Fruit fly (Drosophila melanogaster) whole organism, embryonic: ENCODE results near the gene CG13690.

Experiments used
- Asciz ChIP-seq: fragments of 200-800 bp; sonication (Bioruptor generic); optimal IDR thresholded peaks from 2 replicates; lab custom pipeline; 2017; ENCODE audit warnings: missing biosample characterization, mild to moderate bottlenecking, missing genetic modification characterization, missing genetic modification reagents
- CG10321 ChIP-seq: fragments of 200-800 bp; sonication (Bioruptor generic); IDR thresholded peaks from 2 replicates; pipeline ENCODE4 v1.3.6; 2022; ENCODE audit warnings: missing biosample characterization, missing genetic modification characterization
- CG11695 ChIP-seq: fragments of 200-800 bp; sonication (Bioruptor generic); IDR thresholded peaks from 3 replicates; pipeline ENCODE4 v1.3.6; 2022; ENCODE audit warnings: missing biosample characterization, missing genetic modification characterization
- CG12071 ChIP-seq: fragments of 200-800 bp; sonication (Bioruptor generic); optimal IDR thresholded peaks from 3 replicates; lab custom pipeline; 2018; ENCODE audit warnings: missing biosample characterization, mild to moderate bottlenecking, missing genetic modification characterization
- CG14050 ChIP-seq: fragments of 200-800 bp; sonication (Bioruptor generic); IDR thresholded peaks from 3 replicates; pipeline ENCODE4 v1.3.6; 2022; ENCODE audit warnings: missing biosample characterization, missing genetic modification characterization
- CG14667 ChIP-seq: fragments of 200-800 bp; sonication (Bioruptor generic); IDR thresholded peaks from 2 replicates; pipeline ENCODE4 v1.3.6; 2022; ENCODE audit warnings: missing biosample characterization, missing genetic modification characterization
- CG17359 ChIP-seq: fragments of 200-800 bp; sonication (Bioruptor generic); optimal IDR thresholded peaks from 3 replicates; lab custom pipeline; 2018; ENCODE audit warnings: missing biosample characterization, mild to moderate bottlenecking, missing genetic modification characterization, moderate library complexity
- CG18619 ChIP-seq: fragments of 200-800 bp; sonication (Bioruptor generic); optimal IDR thresholded peaks from 3 replicates; lab custom pipeline; 2017; ENCODE audit warnings: missing biosample characterization, mild to moderate bottlenecking, missing genetic modification characterization
- CG2120 ChIP-seq: fragments of 200-800 bp; sonication (Bioruptor generic); optimal IDR thresholded peaks from 3 replicates; lab custom pipeline; 2016; ENCODE audit warnings: missing biosample characterization, missing genetic modification characterization
- CG2202 ChIP-seq: fragments of 200-800 bp; sonication (Bioruptor generic); optimal IDR thresholded peaks from 2 replicates; lab custom pipeline; 2018; ENCODE audit warnings: missing biosample characterization, mild to moderate bottlenecking, missing genetic modification characterization
- CG30020 ChIP-seq: fragments of 200-800 bp; optimal IDR thresholded peaks from 2 replicates; lab custom pipeline; 2019; ENCODE audit warnings: missing biosample characterization, mild to moderate bottlenecking, missing genetic modification characterization, moderate library complexity
- CG31224 ChIP-seq: fragments of 200-800 bp; sonication (Bioruptor generic); IDR thresholded peaks from 2 replicates; pipeline ENCODE4 v1.3.6; 2022; ENCODE audit warnings: missing biosample characterization, missing genetic modification characterization
- CG3995 ChIP-seq: fragments of 200-800 bp; sonication (Bioruptor generic); optimal IDR thresholded peaks from 3 replicates; lab custom pipeline; 2016; ENCODE audit warnings: missing biosample characterization, missing genetic modification characterization
- CG6272 ChIP-seq: fragments of 200-800 bp; sonication (Bioruptor generic); IDR thresholded peaks from 2 replicates; pipeline ENCODE4 v1.3.6; 2022; ENCODE audit warnings: missing biosample characterization, missing genetic modification characterization
- CG6765 ChIP-seq: fragments of 200-800 bp; sonication (Bioruptor generic); optimal IDR thresholded peaks from 3 replicates; lab custom pipeline; 2017; ENCODE audit warnings: missing biosample characterization, mild to moderate bottlenecking, missing genetic modification characterization
- CG6813 ChIP-seq: fragments of 200-800 bp; sonication (Bioruptor generic); optimal IDR thresholded peaks from 2 replicates; lab custom pipeline; 2017; ENCODE audit warnings: missing biosample characterization, missing genetic modification characterization, mild to moderate bottlenecking, moderate library complexity, missing genetic modification reagents
- CG7928 ChIP-seq: fragments of 200-800 bp; sonication (Bioruptor generic); optimal IDR thresholded peaks from 2 replicates; lab custom pipeline; 2017; ENCODE audit warnings: missing biosample characterization, mild to moderate bottlenecking, missing genetic modification characterization
- D ChIP-seq, 2 experiments: fragments of 200-800 bp in 1 of 2; fragments of >200 bp in 1 of 2; sonication (Bioruptor generic) in 1 of 2; optimal IDR thresholded peaks; 2 replicates in 1 of 2; 3 replicates in 1 of 2; lab custom pipeline; 2017; ENCODE audit warnings: mild to moderate bottlenecking in 1 of 2, missing biosample characterization in 1 of 2, missing genetic modification characterization in 1 of 2, missing genetic modification reagents in 1 of 2
- Dip2 ChIP-seq: fragments of 200-800 bp; sonication (Bioruptor generic); IDR thresholded peaks from 2 replicates; pipeline ENCODE4 v1.3.6; 2022; ENCODE audit warnings: missing biosample characterization, missing genetic modification characterization
- E2f2 ChIP-seq: fragments of 200-800 bp; sonication (Bioruptor generic); IDR thresholded peaks from 2 replicates; pipeline ENCODE4 v1.3.6; 2022; ENCODE audit warnings: missing biosample characterization, missing genetic modification characterization
- Ets97D ChIP-seq: fragments of 200-800 bp; sonication (Bioruptor generic); optimal IDR thresholded peaks from 3 replicates; lab custom pipeline; 2016; ENCODE audit warnings: missing biosample characterization, missing genetic modification characterization
- HLHmδ ChIP-seq: fragments of 200-800 bp; sonication (Bioruptor generic); optimal IDR thresholded peaks from 2 replicates; lab custom pipeline; 2018; ENCODE audit warnings: missing biosample characterization, mild to moderate bottlenecking, missing genetic modification characterization, moderate library complexity
- Hand ChIP-seq: fragments of 200-800 bp; sonication (Bioruptor generic); optimal IDR thresholded peaks from 2 replicates; lab custom pipeline; 2017; ENCODE audit warnings: mild to moderate bottlenecking, missing biosample characterization, missing genetic modification reagents, missing genetic modification characterization
- Hmr ChIP-seq: fragments of 200-800 bp; sonication (Bioruptor generic); optimal IDR thresholded peaks from 3 replicates; lab custom pipeline; 2017; ENCODE audit warnings: mild to moderate bottlenecking, missing biosample characterization, missing genetic modification reagents, missing genetic modification characterization
- Hr3 ChIP-seq: fragments of 200-800 bp; sonication (Bioruptor generic); optimal IDR thresholded peaks from 3 replicates; lab custom pipeline; 2016; ENCODE audit warnings: missing biosample characterization, missing genetic modification characterization
- Hr39 ChIP-seq: fragments of >200 bp; optimal IDR thresholded peaks from 2 replicates; lab custom pipeline; 2017
- Hr51 ChIP-seq, 2 experiments: fragments of 200-800 bp; sonication (Bioruptor generic); optimal IDR thresholded peaks; 2 replicates in 1 of 2; 3 replicates in 1 of 2; lab custom pipeline; 2016 to 2018; ENCODE audit warnings: missing biosample characterization in 2 of 2, missing genetic modification characterization in 2 of 2, mild to moderate bottlenecking in 1 of 2, moderate library complexity in 1 of 2
- Med ChIP-seq: fragments of 200-800 bp; sonication (Bioruptor generic); peaks from one replicate; lab custom pipeline; 2016; ENCODE audit warnings: missing biosample characterization, missing genetic modification characterization, mild to moderate bottlenecking, inconsistent platforms, moderate library complexity
- Mrtf ChIP-seq: fragments of 200-800 bp; sonication (Bioruptor generic); IDR thresholded peaks from 3 replicates; pipeline ENCODE4 v1.3.6; 2022; ENCODE audit warnings: missing biosample characterization, missing genetic modification characterization
- Nf-YB ChIP-seq: fragments of 200-800 bp; sonication (Bioruptor generic); optimal IDR thresholded peaks from 3 replicates; lab custom pipeline; 2019; ENCODE audit warnings: missing biosample characterization, mild to moderate bottlenecking, missing genetic modification characterization, moderate library complexity
- br ChIP-seq: fragments of >200 bp; optimal IDR thresholded peaks from 2 replicates; lab custom pipeline; 2017
- chinmo ChIP-seq: fragments of 200-800 bp; sonication (Bioruptor generic); IDR thresholded peaks from 4 replicates; pipeline ENCODE4 v1.3.6; 2022; ENCODE audit warnings: missing biosample characterization, missing genetic modification characterization; ENCODE audit not compliant: partially characterized antibody
- chn ChIP-seq: fragments of 200-800 bp; sonication (Bioruptor generic); optimal IDR thresholded peaks from 2 replicates; lab custom pipeline; 2016; ENCODE audit warnings: missing biosample characterization, missing genetic modification characterization
- crp ChIP-seq, 2 experiments: fragments of 200-800 bp; sonication (Bioruptor generic); optimal IDR thresholded peaks; 2 replicates in 1 of 2; 3 replicates in 1 of 2; lab custom pipeline; 2017; ENCODE audit warnings: missing biosample characterization in 2 of 2, missing genetic modification characterization in 2 of 2, mild to moderate bottlenecking in 1 of 2, moderate library complexity in 1 of 2
- danr ChIP-seq: fragments of 200-800 bp; sonication (Bioruptor generic); IDR thresholded peaks from 2 replicates; pipeline ENCODE4 v1.3.6; 2022; ENCODE audit warnings: missing biosample characterization, missing genetic modification characterization
- fd64A ChIP-seq: fragments of 200-800 bp; sonication (Bioruptor generic); optimal IDR thresholded peaks from 3 replicates; lab custom pipeline; 2018; ENCODE audit warnings: missing biosample characterization, mild to moderate bottlenecking, missing genetic modification characterization
- gcm2 ChIP-seq: fragments of 200-800 bp; sonication (Bioruptor generic); optimal IDR thresholded peaks from 2 replicates; lab custom pipeline; 2016; ENCODE audit warnings: missing biosample characterization, missing genetic modification characterization
- jumu ChIP-seq: fragments of 200-800 bp; sonication (Bioruptor generic); optimal IDR thresholded peaks from 3 replicates; lab custom pipeline; 2016; ENCODE audit warnings: missing biosample characterization, missing genetic modification characterization
- lilli ChIP-seq: fragments of 200-800 bp; sonication (Bioruptor generic); optimal IDR thresholded peaks from 3 replicates; lab custom pipeline; 2016; ENCODE audit warnings: missing biosample characterization, missing genetic modification characterization
- luna ChIP-seq: fragments of 200-800 bp; sonication (Bioruptor generic); optimal IDR thresholded peaks from 2 replicates; lab custom pipeline; 2016; ENCODE audit warnings: missing biosample characterization, missing genetic modification characterization
- nerfin-1 ChIP-seq: fragments of 200-800 bp; sonication (Bioruptor generic); optimal IDR thresholded peaks from 3 replicates; lab custom pipeline; 2019; ENCODE audit warnings: missing biosample characterization, mild to moderate bottlenecking, missing genetic modification characterization, moderate library complexity
- odd ChIP-seq: fragments of 200-800 bp; sonication (Bioruptor generic); optimal IDR thresholded peaks from 2 replicates; lab custom pipeline; 2017; ENCODE audit warnings: missing biosample characterization, mild to moderate bottlenecking, missing genetic modification characterization
- prd ChIP-seq, 3 experiments: fragments of >200 bp in 2 of 3; fragments of 200-800 bp in 1 of 3; sonication (Bioruptor generic) in 1 of 3; optimal IDR thresholded peaks in 2 of 3; IDR thresholded peaks in 1 of 3; 2 replicates in 2 of 3; 3 replicates in 1 of 3; pipeline versions ENCODE4 v1.3.6 to Lab custom; 2017 to 2022; ENCODE audit warnings: missing biosample characterization in 1 of 3, missing genetic modification characterization in 1 of 3
- pzg ChIP-seq: fragments of 200-800 bp; sonication (Bioruptor generic); optimal IDR thresholded peaks from 3 replicates; lab custom pipeline; 2018; ENCODE audit warnings: missing biosample characterization, mild to moderate bottlenecking, missing genetic modification characterization, moderate library complexity
- sim ChIP-seq: fragments of 200-800 bp; sonication (Bioruptor generic); IDR thresholded peaks from 2 replicates; pipeline ENCODE4 v1.3.6; 2022; ENCODE audit warnings: missing biosample characterization, missing genetic modification characterization
- slbo ChIP-seq: fragments of 200-800 bp; sonication (Bioruptor generic); IDR thresholded peaks from 2 replicates; pipeline ENCODE4 v1.3.6; 2022; ENCODE audit warnings: missing biosample characterization, missing genetic modification characterization
- tin ChIP-seq: fragments of 200-800 bp; sonication (Bioruptor generic); optimal IDR thresholded peaks from 3 replicates; lab custom pipeline; 2016; ENCODE audit warnings: missing biosample characterization, missing genetic modification characterization
- tx ChIP-seq: fragments of 200-800 bp; sonication (Bioruptor generic); optimal IDR thresholded peaks from 2 replicates; lab custom pipeline; 2016; ENCODE audit warnings: missing biosample characterization, missing genetic modification characterization
- zen ChIP-seq: fragments of 200-800 bp; sonication (Bioruptor generic); optimal IDR thresholded peaks from 3 replicates; lab custom pipeline; 2018; ENCODE audit warnings: missing biosample characterization, mild to moderate bottlenecking, missing genetic modification characterization, moderate library complexity

Gene CG13690

DNA sequence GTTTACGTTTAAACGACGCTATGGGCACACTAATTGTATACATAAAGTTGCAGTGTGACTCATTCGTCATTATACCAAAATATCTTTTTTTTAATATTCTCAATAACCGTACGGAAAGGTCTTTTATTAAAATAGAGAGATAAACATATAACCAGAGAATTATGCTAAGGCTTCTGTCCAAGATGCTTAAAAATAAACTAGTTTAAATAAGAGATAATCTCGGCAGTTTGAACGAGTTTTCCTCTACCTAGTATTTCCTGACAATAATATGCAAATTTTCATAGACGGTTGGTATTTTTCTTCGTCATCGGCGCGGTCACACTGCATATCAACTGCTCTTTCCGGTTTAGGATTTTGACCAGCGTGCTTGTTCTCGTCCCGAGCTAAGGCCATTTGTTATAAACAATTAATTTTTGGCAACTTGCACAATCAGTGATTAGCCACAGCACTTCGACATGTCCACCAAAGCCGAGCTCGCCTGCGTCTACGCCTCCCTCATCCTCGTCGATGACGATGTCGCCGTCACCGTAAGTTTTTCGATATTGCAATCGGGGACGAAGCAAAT, at the start of gene CG13690, which contains the start of gene RpLP1 (continued):
- TF ChIP-seq CG2120 (peak; percentile 39), CG11695 (GFP tag; lab: Robert Waterston, UW) (peak; percentile 51; the same call in 2 of the 3 replicates), chn (peak; percentile 55), Med (GFP tag; lab: Kevin White, UChicago) (peak; percentile 96), D (optimal IDR thresholded peaks at IDR 0.05; lab: Kevin White, UChicago) (no peak), D (GFP tag; optimal IDR thresholded peaks at IDR 0.05; lab: Kevin White, UChicago) (peak; percentile 73), crp (GFP tag; optimal IDR thresholded peaks at IDR 0.05; lab: Kevin White, UChicago) (peak in 1 of 2 experiments; percentile 44), nerfin-1 (tag; lab: Kevin White, UChicago) (peak; percentile 72), slbo (peak; percentile 37; the same call in 1 of the 2 replicates), CG14667 (GFP tag; lab: Robert Waterston, UW) (no peak), pzg (GFP tag; lab: Kevin White, UChicago) (peak; percentile 86), sim (peak; percentile 51; the same call in 1 of the 2 replicates), tin (GFP tag; lab: Kevin White, UChicago) (peak; percentile 26), CG6272 (no peak), CG2202 (peak; percentile 77), HLHmδ (GFP tag; lab: Kevin White, UChicago) (peak; percentile 84), CG7928 (peak; percentile 68), gcm2 (peak; percentile 62), CG31224 (GFP tag; lab: Robert Waterston, UW) (no peak), CG18619 (peak; percentile 85), br (lab: Kevin White, UChicago) (no peak), CG17359 (tag; lab: Kevin White, UChicago) (peak; percentile 66), zen (tag; lab: Kevin White, UChicago) (peak; percentile 49), Hr39 (no peak), CG12071 (GFP tag; lab: Kevin White, UChicago) (peak; percentile 82), CG14050 (GFP tag; lab: Robert Waterston, UW) (peak; percentile 25; the same call in 1 of the 3 replicates), odd (GFP tag; lab: Kevin White, UChicago) (peak; percentile 90), luna (GFP tag; lab: Kevin White, UChicago) (peak; percentile 66), CG30020 (tag; lab: Kevin White, UChicago) (peak; percentile 76), Hmr (GFP tag; lab: Kevin White, UChicago) (peak; percentile 95), Ets97D (GFP tag; lab: Kevin White, UChicago) (peak; percentile 99), prd (optimal IDR thresholded peaks at IDR 0.05; lab: Kevin White, UChicago) (no peak), prd (GFP tag; IDR thresholded peaks at IDR 0.05; lab: Robert Waterston, UW) (no peak), danr (GFP tag; lab: Robert Waterston, UW) (no peak), E2f2 (GFP tag; lab: Robert Waterston, UW) (peak; percentile 82), CG6765 (GFP tag; lab: Kevin White, UChicago) (peak; percentile 93), jumu (GFP tag; lab: Kevin White, UChicago) (peak; percentile 11), chinmo (GFP tag; lab: Robert Waterston, UW) (no peak), Nf-YB (GFP tag; lab: Kevin White, UChicago) (peak; percentile 71), fd64A (GFP tag; lab: Kevin White, UChicago) (peak; percentile 70), Asciz (GFP tag; lab: Kevin White, UChicago) (peak; percentile 86), Mrtf (GFP tag; lab: Robert Waterston, UW) (no peak), lilli (GFP tag; lab: Kevin White, UChicago) (peak; percentile 49), CG3995 (peak; percentile 44), tx (GFP tag; lab: Kevin White, UChicago) (no peak), Hr3 (peak; percentile 1), Dip2 (GFP tag; lab: Robert Waterston, UW) (no peak), Hand (GFP tag; lab: Kevin White, UChicago) (peak; percentile 81), CG10321 (no peak; the same call in 1 of the 2 replicates), Hr51 (GFP tag; optimal IDR thresholded peaks at IDR 0.05; lab: Kevin White, UChicago) (peak; percentile 39 to 72), CG6813 (GFP tag; lab: Kevin White, UChicago) (peak; percentile 87)
